Fruit fly (Drosophila melanogaster): ENCODE measurements around the gene prd.

Gene prd

DNA sequence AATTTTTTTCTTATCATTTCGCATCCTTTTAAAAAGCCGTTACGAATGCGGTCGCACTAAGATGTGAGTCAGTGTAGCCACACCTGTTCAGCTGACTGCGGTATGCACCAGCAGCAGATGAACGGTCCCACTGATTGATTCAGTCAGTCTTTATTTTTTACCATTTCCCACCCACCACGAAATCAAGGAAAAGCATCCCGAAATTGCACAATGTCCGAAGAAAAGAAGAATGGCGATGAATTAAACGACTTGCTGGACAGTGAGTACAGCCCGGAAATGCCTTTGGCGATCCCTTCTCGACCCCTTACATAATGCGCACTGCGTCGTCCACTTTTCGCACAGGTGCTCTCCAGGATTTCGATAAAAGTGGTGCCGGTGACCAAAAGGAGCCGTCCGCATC is 8.0 kb upstream of the prd start:
- no peak for TF ChIP-seq Hr4 (GFP tag; optimal IDR thresholded peaks at IDR 0.05)
- TF ChIP-seq Eip93F (GFP tag; optimal IDR thresholded peaks at IDR 0.05), result no peak

DNA sequence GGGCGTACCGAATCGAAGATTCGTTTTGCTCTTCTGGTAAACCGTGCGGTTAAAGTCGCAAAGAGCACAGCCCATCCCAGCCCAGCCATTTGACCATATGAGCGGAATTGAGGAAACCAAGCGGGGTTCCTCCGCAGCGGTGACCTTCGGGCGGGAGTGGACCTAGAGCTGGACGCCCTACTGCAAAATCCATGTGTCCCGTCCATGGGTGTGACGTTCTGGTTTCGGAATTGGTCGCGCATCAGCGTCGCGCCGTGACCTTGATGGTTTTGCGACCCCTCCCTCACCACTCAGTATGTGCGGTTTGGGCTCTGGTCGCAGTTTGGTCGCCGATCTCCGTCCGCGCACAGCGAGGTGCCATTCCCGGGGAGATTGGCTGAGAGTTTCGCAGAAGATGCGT is 7.1 kb upstream of the prd start:
- TF ChIP-seq fd85E (GFP tag; optimal IDR thresholded peaks at IDR 0.05) (no peak), CG34406 (GFP tag; optimal IDR thresholded peaks at IDR 0.05) (no peak), dac (GFP tag; optimal IDR thresholded peaks at IDR 0.05) (no peak), topi (GFP tag; optimal IDR thresholded peaks at IDR 0.05) (no peak), ss (GFP tag; optimal IDR thresholded peaks at IDR 0.05) (no peak), Blimp-1 (GFP tag; optimal IDR thresholded peaks at IDR 0.05) (no peak), CG11762 (GFP tag; optimal IDR thresholded peaks at IDR 0.05; ENCODE audit: insufficient read depth) (no peak), fd59A (GFP tag; optimal IDR thresholded peaks at IDR 0.05) (no peak), CG3032 (tag; optimal IDR thresholded peaks at IDR 0.05) (no peak), spab (GFP tag; optimal IDR thresholded peaks at IDR 0.05) (no peak), Hr38 (GFP tag; optimal IDR thresholded peaks at IDR 0.05) (no peak), Eip93F (GFP tag; optimal IDR thresholded peaks at IDR 0.05) (no peak), CG6163 (GFP tag; IDR thresholded peaks at IDR 0.05) (no peak), eg (GFP tag; IDR thresholded peaks at IDR 0.05) (no peak), CG8632 (GFP tag; optimal IDR thresholded peaks at IDR 0.05) (no peak), Ets21C (GFP tag; optimal IDR thresholded peaks at IDR 0.05) (no peak), CG6276 (GFP tag; optimal IDR thresholded peaks at IDR 0.05) (no peak), Hr4 (GFP tag; optimal IDR thresholded peaks at IDR 0.05) (no peak)

DNA sequence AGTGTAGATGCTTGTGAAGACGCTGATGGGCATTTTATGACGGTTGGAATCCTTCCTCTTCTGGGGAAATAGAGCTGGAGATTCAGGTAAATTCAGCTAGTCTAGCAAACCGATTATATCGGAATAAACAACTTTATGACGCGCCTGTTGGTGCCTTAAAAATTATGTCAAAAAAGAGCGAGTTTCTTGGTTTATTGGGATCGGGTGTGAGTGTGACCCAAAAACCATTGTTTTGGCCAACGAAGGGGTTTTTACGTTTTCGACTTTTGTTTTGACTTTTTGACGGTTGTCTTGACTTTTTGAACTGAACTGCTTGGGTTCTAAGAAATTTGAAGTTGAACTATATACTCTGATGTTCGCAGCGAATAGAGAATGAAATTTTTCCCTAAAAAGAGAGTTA is 6.4 kb upstream of the prd start:
- TF ChIP-seq net (GFP tag; optimal IDR thresholded peaks at IDR 0.05), result no peak
- TF ChIP-seq CG32006 (GFP tag; optimal IDR thresholded peaks at IDR 0.05), result no peak

DNA sequence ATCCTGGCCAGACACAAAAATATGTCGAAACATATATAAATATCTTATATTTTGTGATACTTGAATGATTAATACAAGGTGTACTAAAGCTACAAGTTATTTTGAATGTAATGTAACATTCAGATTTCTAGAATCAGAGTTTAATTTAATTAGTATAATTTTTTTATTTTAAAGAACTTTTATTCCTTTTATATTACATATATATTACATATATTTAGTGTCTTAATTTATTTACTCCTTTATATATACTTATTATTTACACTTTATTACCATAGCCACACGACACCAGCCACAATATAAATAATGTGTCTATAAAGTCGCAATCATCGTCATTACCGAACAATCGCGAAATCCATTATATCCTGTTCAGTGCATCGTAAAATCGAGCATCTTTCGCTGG is 5.9 kb upstream of the prd start, which contains the start of gene Pex19:
Gene Pex19 (plus strand): TSS at position 301 of the 400 bp plus-strand sequence.
- TF ChIP-seq CG8632 (GFP tag; optimal IDR thresholded peaks at IDR 0.05) (no peak), lz (GFP tag; optimal IDR thresholded peaks at IDR 0.05) (no peak), CG3032 (tag; optimal IDR thresholded peaks at IDR 0.05) (no peak), CG11902 (GFP tag; optimal IDR thresholded peaks at IDR 0.05) (no peak)

dm6 chr2L:12089145-12089544 is 3.5 kb upstream of the prd start:
- TF ChIP-seq Sox14 (GFP tag; optimal IDR thresholded peaks at IDR 0.05) (no peak), Smox (GFP tag; optimal IDR thresholded peaks at IDR 0.05) (no peak), eg (GFP tag; IDR thresholded peaks at IDR 0.05) (no peak)

DNA sequence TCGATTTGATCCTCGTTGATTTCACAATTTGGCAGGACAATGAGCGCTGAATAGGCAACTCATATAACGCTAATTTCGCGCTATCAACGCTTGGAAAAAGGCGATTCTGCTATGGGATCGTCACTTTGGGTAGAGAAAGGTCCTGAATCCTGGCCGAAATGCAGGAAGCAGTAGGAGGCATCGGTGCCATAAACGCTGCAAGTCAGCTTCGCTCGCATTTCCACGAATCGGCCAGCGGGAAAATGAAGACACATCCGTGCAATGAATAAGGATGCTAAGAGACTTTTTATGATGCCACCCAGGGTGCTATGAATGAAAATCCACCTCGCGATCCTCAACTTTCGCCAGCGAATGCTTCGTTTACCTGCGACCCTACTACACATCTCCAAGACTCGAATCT is 1.8 kb upstream of the prd start:
- TF ChIP-seq CG10669 (GFP tag; optimal IDR thresholded peaks at IDR 0.05) (no peak), Eip78C (GFP tag) (no peak), Hr38 (GFP tag; optimal IDR thresholded peaks at IDR 0.05) (no peak), esn (GFP tag; optimal IDR thresholded peaks at IDR 0.05) (no peak), Met (GFP tag; optimal IDR thresholded peaks at IDR 0.05) (no peak), CG3032 (tag; optimal IDR thresholded peaks at IDR 0.05) (no peak), CG6163 (GFP tag; IDR thresholded peaks at IDR 0.05) (no peak), CG9139 (GFP tag; optimal IDR thresholded peaks at IDR 0.05) (no peak), CG34406 (GFP tag; optimal IDR thresholded peaks at IDR 0.05) (no peak), CG8632 (GFP tag; optimal IDR thresholded peaks at IDR 0.05) (no peak), Eip75B (GFP tag; optimal IDR thresholded peaks at IDR 0.05) (no peak), ss (GFP tag; optimal IDR thresholded peaks at IDR 0.05) (no peak), CG6276 (GFP tag; optimal IDR thresholded peaks at IDR 0.05) (no peak), dsx (GFP tag; optimal IDR thresholded peaks at IDR 0.05; ENCODE audit: poor library complexity, severe bottlenecking) (no peak), CG11902 (GFP tag; optimal IDR thresholded peaks at IDR 0.05) (no peak), CG11294 (GFP tag; IDR thresholded peaks at IDR 0.05) (no peak), OdsH (GFP tag; optimal IDR thresholded peaks at IDR 0.05) (no peak), CG6854 (GFP tag; optimal IDR thresholded peaks at IDR 0.05) (no peak), vri (GFP tag; optimal IDR thresholded peaks at IDR 0.05) (no peak), spab (GFP tag; optimal IDR thresholded peaks at IDR 0.05) (no peak)
